Fruit fly (Drosophila melanogaster) whole organism, embryonic: ENCODE results near the gene in.

Experiments used
- Aef1 ChIP-seq: fragments of 200-800 bp; sonication (Bioruptor generic); IDR thresholded peaks from 3 replicates; pipeline ENCODE4 v1.3.6; 2022; ENCODE audit warnings: missing biosample characterization, missing genetic modification characterization
- Bteb2 ChIP-seq: fragments of 200-800 bp; sonication (Bioruptor generic); optimal IDR thresholded peaks from 2 replicates; lab custom pipeline; 2016; ENCODE audit warnings: missing biosample characterization, missing genetic modification characterization
- CG10209 ChIP-seq: fragments of 200-800 bp; sonication (Bioruptor generic); optimal IDR thresholded peaks from 3 replicates; lab custom pipeline; 2017; ENCODE audit warnings: missing biosample characterization, mild to moderate bottlenecking, missing genetic modification characterization, missing genetic modification reagents
- CG1024 ChIP-seq: fragments of 200-800 bp; sonication (Bioruptor generic); IDR thresholded peaks from 2 replicates; pipeline ENCODE4 v1.3.6; 2022; ENCODE audit warnings: missing biosample characterization, missing genetic modification characterization
- CG10543 ChIP-seq: fragments of 200-800 bp; sonication (Bioruptor generic); optimal IDR thresholded peaks from 3 replicates; lab custom pipeline; 2017; ENCODE audit warnings: missing biosample characterization, mild to moderate bottlenecking, missing genetic modification characterization, moderate library complexity
- CG10979 ChIP-seq: fragments of 200-800 bp; sonication (Bioruptor generic); optimal IDR thresholded peaks from 2 replicates; lab custom pipeline; 2018; ENCODE audit warnings: missing biosample characterization, mild to moderate bottlenecking, missing genetic modification characterization, moderate library complexity
- CG11085 ChIP-seq: fragments of 200-800 bp; sonication (Bioruptor generic); IDR thresholded peaks from 2 replicates; pipeline ENCODE4 v1.3.6; 2022; ENCODE audit warnings: missing biosample characterization, missing genetic modification characterization
- CG11695 ChIP-seq: fragments of 200-800 bp; sonication (Bioruptor generic); IDR thresholded peaks from 3 replicates; pipeline ENCODE4 v1.3.6; 2022; ENCODE audit warnings: missing biosample characterization, missing genetic modification characterization
- CG12219 ChIP-seq: fragments of 200-800 bp; sonication (Bioruptor generic); optimal IDR thresholded peaks from 3 replicates; lab custom pipeline; 2018; ENCODE audit warnings: missing biosample characterization, mild to moderate bottlenecking, missing genetic modification characterization
- CG12769 ChIP-seq: fragments of 200-800 bp; sonication (Bioruptor generic); optimal IDR thresholded peaks from 2 replicates; lab custom pipeline; 2019; ENCODE audit warnings: missing biosample characterization, mild to moderate bottlenecking, missing genetic modification characterization, moderate library complexity
- CG13894 ChIP-seq: fragments of 200-800 bp; sonication (Bioruptor generic); optimal IDR thresholded peaks from 3 replicates; lab custom pipeline; 2018; ENCODE audit warnings: missing biosample characterization, mild to moderate bottlenecking, missing genetic modification characterization, moderate library complexity
- CG15514 ChIP-seq: fragments of 200-800 bp; sonication (Bioruptor generic); optimal IDR thresholded peaks from 3 replicates; lab custom pipeline; 2017; ENCODE audit warnings: missing biosample characterization, missing genetic modification characterization, mild to moderate bottlenecking, moderate library complexity, missing genetic modification reagents
- CG15601 ChIP-seq: fragments of 200-800 bp; sonication (Bioruptor generic); optimal IDR thresholded peaks from 3 replicates; lab custom pipeline; 2019; ENCODE audit warnings: missing biosample characterization, mild to moderate bottlenecking, missing genetic modification characterization, moderate library complexity
- CG18599 ChIP-seq: fragments of 200-800 bp; sonication (Bioruptor generic); optimal IDR thresholded peaks from 3 replicates; lab custom pipeline; 2017; ENCODE audit warnings: missing biosample characterization, missing genetic modification characterization, mild to moderate bottlenecking, moderate library complexity, missing genetic modification reagents
- CG2199 ChIP-seq: fragments of 200-800 bp; sonication (Bioruptor generic); IDR thresholded peaks from 3 replicates; pipeline ENCODE4 v1.3.6; 2022; ENCODE audit warnings: missing biosample characterization, missing genetic modification characterization
- CG34376 ChIP-seq: fragments of 200-800 bp; sonication (Bioruptor generic); optimal IDR thresholded peaks from 2 replicates; lab custom pipeline; 2018; ENCODE audit warnings: missing biosample characterization, mild to moderate bottlenecking, missing genetic modification characterization
- CG6254 ChIP-seq: fragments of 200-800 bp; sonication (Bioruptor generic); optimal IDR thresholded peaks from 3 replicates; lab custom pipeline; 2017; ENCODE audit warnings: mild to moderate bottlenecking, missing biosample characterization, missing genetic modification reagents, missing genetic modification characterization
- CG8290 ChIP-seq, 3 experiments: fragments of 200-800 bp; sonication (Bioruptor generic); optimal IDR thresholded peaks; 2 replicates each; lab custom pipeline; 2016 to 2019; ENCODE audit warnings: missing biosample characterization in 3 of 3, missing genetic modification characterization in 3 of 3, mild to moderate bottlenecking in 2 of 3, moderate library complexity in 1 of 3
- CrebB ChIP-seq: fragments of 200-800 bp; sonication (Bioruptor generic); optimal IDR thresholded peaks from 3 replicates; lab custom pipeline; 2018; ENCODE audit warnings: missing biosample characterization, mild to moderate bottlenecking, missing genetic modification characterization
- Deaf1 ChIP-seq: fragments of 200-800 bp; optimal IDR thresholded peaks from 3 replicates; lab custom pipeline; 2019; ENCODE audit warnings: missing biosample characterization, mild to moderate bottlenecking, missing genetic modification characterization, moderate library complexity
- Dll ChIP-seq: fragments of 200-800 bp; sonication (Bioruptor generic); IDR thresholded peaks from 4 replicates; pipeline ENCODE4 v1.3.6; 2022; ENCODE audit warnings: missing biosample characterization, missing genetic modification characterization; ENCODE audit not compliant: partially characterized antibody
- Fer3 ChIP-seq: fragments of 200-800 bp; sonication (Bioruptor generic); optimal IDR thresholded peaks from 2 replicates; lab custom pipeline; 2018; ENCODE audit warnings: missing biosample characterization, mild to moderate bottlenecking, missing genetic modification characterization, moderate library complexity
- Gug ChIP-seq: fragments of 200-800 bp; sonication (Bioruptor generic); IDR thresholded peaks from 4 replicates; pipeline ENCODE4 v1.3.6; 2022; ENCODE audit warnings: missing biosample characterization, missing genetic modification characterization
- HLH3B ChIP-seq: fragments of 200-800 bp; sonication (Bioruptor generic); IDR thresholded peaks from 2 replicates; pipeline ENCODE4 v1.3.6; 2022; ENCODE audit warnings: missing biosample characterization, missing genetic modification characterization
- HmgZ ChIP-seq: fragments of 200-800 bp; sonication (Bioruptor generic); optimal IDR thresholded peaks from 2 replicates; lab custom pipeline; 2018; ENCODE audit warnings: missing biosample characterization, mild to moderate bottlenecking, missing genetic modification characterization
- Hr78 ChIP-seq, 2 experiments: fragments of 200-800 bp in 1 of 2; fragments of >200 bp in 1 of 2; sonication (Bioruptor generic) in 1 of 2; optimal IDR thresholded peaks; 2 replicates each; lab custom pipeline; 2017 to 2019; ENCODE audit warnings: missing biosample characterization in 2 of 2, missing genetic modification characterization in 2 of 2, mild to moderate bottlenecking in 1 of 2, moderate library complexity in 1 of 2
- Kr ChIP-seq: fragments of 200-800 bp; sonication (Bioruptor generic); optimal IDR thresholded peaks from 2 replicates; lab custom pipeline; 2017; ENCODE audit warnings: missing biosample characterization, mild to moderate bottlenecking, missing genetic modification characterization
- Sry-β ChIP-seq: fragments of 200-800 bp; sonication (Bioruptor generic); optimal IDR thresholded peaks from 2 replicates; lab custom pipeline; 2018; ENCODE audit warnings: missing biosample characterization, mild to moderate bottlenecking, missing genetic modification characterization, moderate library complexity
- Vsx1 ChIP-seq: fragments of 200-800 bp; sonication (Bioruptor generic); optimal IDR thresholded peaks from 2 replicates; lab custom pipeline; 2017; ENCODE audit warnings: missing biosample characterization, mild to moderate bottlenecking, missing genetic modification characterization, missing genetic modification reagents
- chinmo ChIP-seq: fragments of 200-800 bp; sonication (Bioruptor generic); IDR thresholded peaks from 4 replicates; pipeline ENCODE4 v1.3.6; 2022; ENCODE audit warnings: missing biosample characterization, missing genetic modification characterization; ENCODE audit not compliant: partially characterized antibody
- ci ChIP-seq: fragments of 200-800 bp; sonication (Bioruptor generic); IDR thresholded peaks from 3 replicates; pipeline ENCODE4 v1.3.6; 2022; ENCODE audit warnings: missing biosample characterization, missing genetic modification characterization
- croc ChIP-seq: fragments of 200-800 bp; sonication (Bioruptor generic); conservative IDR thresholded peaks from 3 replicates; pipeline ENCODE4 v1.3.6; 2022; ENCODE audit warnings: missing biosample characterization, missing genetic modification characterization
- cwo ChIP-seq: fragments of 200-800 bp; sonication (Bioruptor generic); optimal IDR thresholded peaks from 3 replicates; lab custom pipeline; 2017; ENCODE audit warnings: missing biosample characterization, missing genetic modification characterization, mild to moderate bottlenecking, moderate library complexity, missing genetic modification reagents
- dysf ChIP-seq: fragments of 200-800 bp; sonication (Bioruptor generic); IDR thresholded peaks from 3 replicates; pipeline ENCODE4 v1.3.6; 2022; ENCODE audit warnings: missing biosample characterization, missing genetic modification characterization
- hb ChIP-seq: fragments of 200-800 bp; sonication (Bioruptor generic); IDR thresholded peaks from 3 replicates; pipeline ENCODE4 v1.3.6; 2022; ENCODE audit warnings: missing biosample characterization, missing genetic modification characterization; ENCODE audit not compliant: partially characterized antibody
- hkb ChIP-seq, 2 experiments: fragments of 200-800 bp in 1 of 2; fragments of >200 bp in 1 of 2; sonication (Bioruptor generic) in 1 of 2; IDR thresholded peaks in 1 of 2; optimal IDR thresholded peaks in 1 of 2; 2 replicates each; pipeline versions ENCODE4 v1.3.6 to Lab custom; 2017 to 2022; ENCODE audit warnings: missing biosample characterization in 1 of 2, missing genetic modification characterization in 1 of 2
- lab ChIP-seq: fragments of 200-800 bp; sonication (Bioruptor generic); optimal IDR thresholded peaks from 3 replicates; lab custom pipeline; 2017; ENCODE audit warnings: missing biosample characterization, missing genetic modification characterization, mild to moderate bottlenecking, moderate library complexity, missing genetic modification reagents
- lbe ChIP-seq: fragments of 200-800 bp; sonication (Bioruptor generic); optimal IDR thresholded peaks from 2 replicates; lab custom pipeline; 2016; ENCODE audit warnings: missing biosample characterization, mild to moderate bottlenecking, missing genetic modification characterization
- lola ChIP-seq, 3 experiments: fragments of >200 bp in 2 of 3; fragments of 200-800 bp in 1 of 3; sonication (Bioruptor generic) in 1 of 3; optimal IDR thresholded peaks; 2 replicates each; lab custom pipeline; 2017 to 2019; ENCODE audit warnings: missing biosample characterization in 3 of 3, missing genetic modification characterization in 3 of 3, mild to moderate bottlenecking in 1 of 3, moderate library complexity in 1 of 3
- oc ChIP-seq: fragments of 200-800 bp; sonication (Bioruptor generic); optimal IDR thresholded peaks from 2 replicates; lab custom pipeline; 2018; ENCODE audit warnings: missing biosample characterization, mild to moderate bottlenecking, missing genetic modification characterization, moderate library complexity
- sd ChIP-seq: fragments of 200-800 bp; sonication (Bioruptor generic); optimal IDR thresholded peaks from 3 replicates; lab custom pipeline; 2018; ENCODE audit warnings: missing biosample characterization, mild to moderate bottlenecking, missing genetic modification characterization, moderate library complexity
- sens ChIP-seq: fragments of 200-800 bp; sonication (Bioruptor generic); peaks from one replicate; lab custom pipeline; 2016; ENCODE audit warnings: missing biosample characterization, missing genetic modification characterization
- slou ChIP-seq: fragments of 200-800 bp; sonication (Bioruptor generic); optimal IDR thresholded peaks from 3 replicates; lab custom pipeline; 2016; ENCODE audit warnings: missing biosample characterization, missing genetic modification characterization
- slp2 ChIP-seq: fragments of 200-800 bp; sonication (Bioruptor generic); optimal IDR thresholded peaks from 2 replicates; lab custom pipeline; 2016; ENCODE audit warnings: missing biosample characterization, missing genetic modification characterization
- sug ChIP-seq: fragments of 200-800 bp; optimal IDR thresholded peaks from 2 replicates; lab custom pipeline; 2019; ENCODE audit warnings: missing biosample characterization, mild to moderate bottlenecking, missing genetic modification characterization, moderate library complexity
- trh ChIP-seq: fragments of 200-800 bp; sonication (Bioruptor generic); optimal IDR thresholded peaks from 2 replicates; lab custom pipeline; 2016; ENCODE audit warnings: missing biosample characterization, missing genetic modification characterization

in gene

dm6 chr3L:20387038-20387842, 20.2 kb downstream of the in start:
- peak; percentile 72 for TF ChIP-seq cwo
- TF ChIP-seq sens (GFP tag; lab: Kevin White, UChicago): peak; percentile 65
- peak; percentile 89; the same call in 2 of the 3 replicates for TF ChIP-seq CG2199 (GFP tag; lab: Robert Waterston, UW)
- TF ChIP-seq oc: no peak
- TF ChIP-seq CG10979: no peak
- no peak for TF ChIP-seq hkb (optimal IDR thresholded peaks at IDR 0.05; lab: Kevin White, UChicago)
- TF ChIP-seq hkb (GFP tag; IDR thresholded peaks at IDR 0.05; lab: Robert Waterston, UW): 0 out of 2 replicates have a peak, but pooled peaks have one; percentile 14
- TF ChIP-seq Deaf1: peak; percentile 60
- TF ChIP-seq trh (GFP tag; lab: Kevin White, UChicago): no peak
- peak; percentile 65 for TF ChIP-seq lab
- no peak for TF ChIP-seq CG10209
- no peak for TF ChIP-seq Kr
- TF ChIP-seq lbe (GFP tag; lab: Kevin White, UChicago): peak; percentile 16
- peak; percentile 19 for TF ChIP-seq CG15514 (GFP tag; lab: Kevin White, UChicago)
- 0 out of 2 replicates have a peak, but pooled peaks have one; percentile 14 for TF ChIP-seq CG1024 (GFP tag; lab: Robert Waterston, UW)
- TF ChIP-seq dysf (GFP tag; lab: Robert Waterston, UW): 0 out of 3 replicates have a peak, but pooled peaks have one; percentile 28
- 0 out of 4 replicates have a peak, but pooled peaks have one; percentile 41 for TF ChIP-seq chinmo
- no peak for TF ChIP-seq Gug (GFP tag; lab: Robert Waterston, UW)
- no peak for TF ChIP-seq Bteb2
- TF ChIP-seq sug: peak; percentile 95
- no peak for TF ChIP-seq slou (GFP tag; lab: Kevin White, UChicago)
- TF ChIP-seq Dll (GFP tag; lab: Robert Waterston, UW): no peak
- TF ChIP-seq CG18599 (GFP tag; lab: Kevin White, UChicago): peak; percentile 51
- peak; percentile 60 for TF ChIP-seq sd (tag; lab: Kevin White, UChicago)
- TF ChIP-seq CG13894 (tag; lab: Kevin White, UChicago): peak; percentile 2
- TF ChIP-seq croc (GFP tag; lab: Robert Waterston, UW): no peak
- TF ChIP-seq CG12769 (tag; lab: Kevin White, UChicago): peak; percentile 3
- TF ChIP-seq HLH3B (GFP tag; lab: Robert Waterston, UW): no peak
- no peak for TF ChIP-seq CG12219 (GFP tag; lab: Kevin White, UChicago)
- TF ChIP-seq Sry-β (GFP tag; lab: Kevin White, UChicago): no peak
- TF ChIP-seq HmgZ: peak; percentile 45
- TF ChIP-seq CG11085 (GFP tag; lab: Robert Waterston, UW): no peak
- TF ChIP-seq ci: 0 out of 3 replicates have a peak, but pooled peaks have one; percentile 25
- peak; percentile 80 for TF ChIP-seq CG10543 (GFP tag; lab: Kevin White, UChicago)
- TF ChIP-seq CrebB: peak; percentile 13
- TF ChIP-seq hb (GFP tag; lab: Robert Waterston, UW): no peak
- TF ChIP-seq CG34376 (GFP tag; lab: Kevin White, UChicago): peak; percentile 67
- TF ChIP-seq Aef1 (GFP tag; lab: Robert Waterston, UW): no peak
- TF ChIP-seq CG15601 (tag; lab: Kevin White, UChicago): peak; percentile 6
- TF ChIP-seq CG11695 (GFP tag; lab: Robert Waterston, UW): no peak
- TF ChIP-seq lola (GFP tag; optimal IDR thresholded peaks at IDR 0.05; lab: Kevin White, UChicago): no peak
- TF ChIP-seq CG6254: no peak
- no peak for TF ChIP-seq CG8290 (GFP tag; optimal IDR thresholded peaks at IDR 0.05; lab: Kevin White, UChicago)
- peak in 1 of 2 experiments; percentile 30 for TF ChIP-seq CG8290 (tag; optimal IDR thresholded peaks at IDR 0.05; lab: Kevin White, UChicago)
- TF ChIP-seq Fer3 (tag; lab: Kevin White, UChicago): no peak
- peak in 1 of 2 experiments; percentile 1 for TF ChIP-seq Hr78 (GFP tag; optimal IDR thresholded peaks at IDR 0.05; lab: Kevin White, UChicago)
- TF ChIP-seq slp2 (GFP tag; lab: Kevin White, UChicago): no peak
- TF ChIP-seq Vsx1 (GFP tag; lab: Kevin White, UChicago): peak; percentile 55
